Fruit fly (Drosophila melanogaster) S2 (cell line): ENCODE results near the gene mRpL30.

Experiments
- CG8478 ChIP-seq: fragments of >200 bp; optimal IDR thresholded peaks from 2 replicates; lab custom pipeline; 2018
- CTCF ChIP-seq, 2 experiments: fragments of >200 bp; optimal IDR thresholded peaks; 2 replicates each; lab custom pipeline; 2018

DNA sequence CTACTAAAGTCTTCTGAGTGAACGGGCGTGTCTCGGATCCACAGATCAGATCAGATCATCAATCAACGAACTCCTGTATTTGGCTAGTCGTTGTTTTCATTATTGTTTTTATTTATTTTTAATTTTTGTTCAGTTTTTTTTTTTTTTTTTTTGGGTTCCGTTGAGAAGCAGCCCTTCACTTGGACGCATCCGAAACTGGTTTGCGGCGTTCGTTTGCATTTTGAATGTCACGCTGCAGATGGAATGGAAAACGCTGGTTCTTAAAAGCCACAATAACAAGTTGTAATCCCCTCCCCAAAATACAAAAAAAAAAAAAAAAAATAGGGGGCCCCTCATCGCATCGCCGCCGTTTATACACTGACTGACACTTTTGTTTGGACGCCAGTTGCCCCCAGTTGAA lies 16.4 kb downstream of the mRpL30 start:
- no peak for TF ChIP-seq CG8478
- TF ChIP-seq CTCF (optimal IDR thresholded peaks at IDR 0.05; lab: Kevin White, UChicago), result no peak
